Fruit fly (Drosophila melanogaster) whole organism, prepupa: Measurements from ENCODE around the gene CG1113.

ENCODE experiments used
- CG15336 ChIP-seq: fragments of 200-800 bp; sonication (Bioruptor generic); IDR thresholded peaks from 2 replicates; pipeline ENCODE4 v1.3.6; 2022; ENCODE audit warnings: missing biosample characterization, missing genetic modification characterization
- OdsH ChIP-seq: fragments of 200-800 bp; sonication (Bioruptor generic); optimal IDR thresholded peaks from 3 replicates; lab custom pipeline; 2016; ENCODE audit warnings: missing biosample characterization, missing genetic modification characterization

dm6 chr3R:5261262-5261661, 8.3 kb downstream of the CG1113 start:
- TF ChIP-seq OdsH (GFP tag; lab: Kevin White, UChicago) = no peak
- TF ChIP-seq CG15336 (GFP tag; lab: Robert Waterston, UW) = no peak
